Fruit fly (Drosophila melanogaster) whole organism, embryonic: ENCODE measurements around the gene drpr.

Experiments used
- Ada2b ChIP-seq: fragments of 200-800 bp; sonication (Bioruptor generic); IDR thresholded peaks from 2 replicates; pipeline ENCODE4 v1.3.6; 2022; ENCODE audit warnings: missing biosample characterization, missing genetic modification characterization
- Bteb2 ChIP-seq: fragments of 200-800 bp; sonication (Bioruptor generic); optimal IDR thresholded peaks from 2 replicates; lab custom pipeline; 2016; ENCODE audit warnings: missing biosample characterization, missing genetic modification characterization
- CG10209 ChIP-seq: fragments of 200-800 bp; sonication (Bioruptor generic); optimal IDR thresholded peaks from 3 replicates; lab custom pipeline; 2017; ENCODE audit warnings: missing biosample characterization, mild to moderate bottlenecking, missing genetic modification characterization, missing genetic modification reagents
- CG10366 ChIP-seq: fragments of 200-800 bp; sonication (Bioruptor generic); IDR thresholded peaks from 2 replicates; pipeline ENCODE4 v1.3.6; 2022; ENCODE audit warnings: missing biosample characterization, missing genetic modification characterization
- CG11247 ChIP-seq: fragments of 200-800 bp; sonication (Bioruptor generic); IDR thresholded peaks from 2 replicates; pipeline ENCODE4 v1.3.6; 2022; ENCODE audit warnings: missing biosample characterization, missing genetic modification characterization
- CG11456 ChIP-seq: fragments of 200-800 bp; sonication (Bioruptor generic); IDR thresholded peaks from 3 replicates; pipeline ENCODE4 v1.3.6; 2022; ENCODE audit warnings: missing biosample characterization, missing genetic modification characterization
- CG13624 ChIP-seq: fragments of 200-800 bp; sonication (Bioruptor generic); optimal IDR thresholded peaks from 2 replicates; lab custom pipeline; 2016; ENCODE audit warnings: missing biosample characterization, missing genetic modification characterization
- CG14441 ChIP-seq: fragments of 200-800 bp; sonication (Bioruptor generic); IDR thresholded peaks from 2 replicates; pipeline ENCODE4 v1.3.6; 2022; ENCODE audit warnings: missing biosample characterization, missing genetic modification characterization
- CG17385 ChIP-seq: fragments of 200-800 bp; sonication (Bioruptor generic); optimal IDR thresholded peaks from 3 replicates; lab custom pipeline; 2018; ENCODE audit warnings: missing biosample characterization, mild to moderate bottlenecking, missing genetic modification characterization
- CG17802 ChIP-seq: fragments of 200-800 bp; sonication (Bioruptor generic); optimal IDR thresholded peaks from 2 replicates; lab custom pipeline; 2018; ENCODE audit warnings: missing biosample characterization, mild to moderate bottlenecking, missing genetic modification characterization, moderate library complexity
- CG18599 ChIP-seq: fragments of 200-800 bp; sonication (Bioruptor generic); optimal IDR thresholded peaks from 3 replicates; lab custom pipeline; 2017; ENCODE audit warnings: missing biosample characterization, missing genetic modification characterization, mild to moderate bottlenecking, moderate library complexity, missing genetic modification reagents
- CG31441 ChIP-seq: fragments of 200-800 bp; sonication (Bioruptor generic); IDR thresholded peaks from 2 replicates; pipeline ENCODE4 v1.3.6; 2022; ENCODE audit warnings: missing biosample characterization, missing genetic modification characterization
- CG33213 ChIP-seq: fragments of 200-800 bp; sonication (Bioruptor generic); optimal IDR thresholded peaks from 3 replicates; lab custom pipeline; 2016; ENCODE audit warnings: missing biosample characterization, missing genetic modification characterization
- CG3726 ChIP-seq: fragments of 200-800 bp; sonication (Bioruptor generic); IDR thresholded peaks from 3 replicates; pipeline ENCODE4, ENCODE4 v1.3.6; 2022; ENCODE audit warnings: missing biosample characterization, missing genetic modification characterization
- CG4360 ChIP-seq: fragments of 200-800 bp; sonication (Bioruptor generic); IDR thresholded peaks from 2 replicates; pipeline ENCODE4 v1.3.6; 2022; ENCODE audit warnings: missing biosample characterization, missing genetic modification characterization
- CG5953 ChIP-seq: fragments of 200-800 bp; sonication (Bioruptor generic); IDR thresholded peaks from 2 replicates; pipeline ENCODE4 v1.3.6; 2022; ENCODE audit warnings: missing biosample characterization, missing genetic modification characterization
- CG9932 ChIP-seq: fragments of 200-800 bp; sonication (Bioruptor generic); IDR thresholded peaks from 2 replicates; pipeline ENCODE4 v1.3.6; 2022; ENCODE audit warnings: missing biosample characterization, missing genetic modification characterization
- D ChIP-seq, 2 experiments: fragments of 200-800 bp in 1 of 2; fragments of >200 bp in 1 of 2; sonication (Bioruptor generic) in 1 of 2; optimal IDR thresholded peaks; 2 replicates in 1 of 2; 3 replicates in 1 of 2; lab custom pipeline; 2017; ENCODE audit warnings: mild to moderate bottlenecking in 1 of 2, missing biosample characterization in 1 of 2, missing genetic modification characterization in 1 of 2, missing genetic modification reagents in 1 of 2
- D19A ChIP-seq: fragments of 200-800 bp; optimal IDR thresholded peaks from 3 replicates; lab custom pipeline; 2019; ENCODE audit warnings: missing biosample characterization, mild to moderate bottlenecking, missing genetic modification characterization, moderate library complexity
- Dad ChIP-seq: fragments of 200-800 bp; sonication (Bioruptor generic); optimal IDR thresholded peaks from 3 replicates; lab custom pipeline; 2016; ENCODE audit warnings: missing biosample characterization, missing genetic modification characterization
- HHEX ChIP-seq: fragments of 200-800 bp; sonication (Bioruptor generic); optimal IDR thresholded peaks from 3 replicates; lab custom pipeline; 2017; ENCODE audit warnings: missing biosample characterization, mild to moderate bottlenecking, missing genetic modification characterization, missing genetic modification reagents
- Hey ChIP-seq: fragments of 200-800 bp; sonication (Bioruptor generic); optimal IDR thresholded peaks from 3 replicates; lab custom pipeline; 2018; ENCODE audit warnings: missing biosample characterization, mild to moderate bottlenecking, missing genetic modification characterization
- Hmr ChIP-seq: fragments of 200-800 bp; sonication (Bioruptor generic); optimal IDR thresholded peaks from 3 replicates; lab custom pipeline; 2017; ENCODE audit warnings: mild to moderate bottlenecking, missing biosample characterization, missing genetic modification reagents, missing genetic modification characterization
- Hr39 ChIP-seq: fragments of >200 bp; optimal IDR thresholded peaks from 2 replicates; lab custom pipeline; 2017
- Med ChIP-seq: fragments of 200-800 bp; sonication (Bioruptor generic); peaks from one replicate; lab custom pipeline; 2016; ENCODE audit warnings: missing biosample characterization, missing genetic modification characterization, mild to moderate bottlenecking, inconsistent platforms, moderate library complexity
- Rx ChIP-seq: fragments of 200-800 bp; sonication (Bioruptor generic); IDR thresholded peaks from 2 replicates; pipeline ENCODE4 v1.3.6; 2022; ENCODE audit warnings: missing biosample characterization, missing genetic modification characterization
- Ssrp ChIP-seq: fragments of 200-800 bp; sonication (Bioruptor generic); optimal IDR thresholded peaks from 2 replicates; lab custom pipeline; 2018; ENCODE audit warnings: missing biosample characterization, mild to moderate bottlenecking, missing genetic modification characterization, moderate library complexity
- Taf1 ChIP-seq: fragments of 200-800 bp; sonication (Bioruptor generic); IDR thresholded peaks from 2 replicates; pipeline ENCODE4 v1.3.6; 2022; ENCODE audit warnings: missing biosample characterization, missing genetic modification characterization
- Vsx1 ChIP-seq: fragments of 200-800 bp; sonication (Bioruptor generic); optimal IDR thresholded peaks from 2 replicates; lab custom pipeline; 2017; ENCODE audit warnings: missing biosample characterization, mild to moderate bottlenecking, missing genetic modification characterization, missing genetic modification reagents
- amos ChIP-seq: fragments of 200-800 bp; sonication (Bioruptor generic); IDR thresholded peaks from 2 replicates; pipeline ENCODE4 v1.3.6; 2022; ENCODE audit warnings: missing biosample characterization, missing genetic modification characterization; ENCODE audit not compliant: partially characterized antibody
- bbx ChIP-seq: fragments of 200-800 bp; sonication (Bioruptor generic); IDR thresholded peaks from 2 replicates; pipeline ENCODE4 v1.3.6; 2022; ENCODE audit warnings: missing biosample characterization, missing genetic modification characterization; ENCODE audit not compliant: partially characterized antibody
- cwo ChIP-seq: fragments of 200-800 bp; sonication (Bioruptor generic); optimal IDR thresholded peaks from 3 replicates; lab custom pipeline; 2017; ENCODE audit warnings: missing biosample characterization, missing genetic modification characterization, mild to moderate bottlenecking, moderate library complexity, missing genetic modification reagents
- ewg ChIP-seq: fragments of 200-800 bp; sonication (Bioruptor generic); optimal IDR thresholded peaks from 3 replicates; lab custom pipeline; 2017; ENCODE audit warnings: mild to moderate bottlenecking, missing biosample characterization, missing genetic modification reagents, missing genetic modification characterization
- fd96Cb ChIP-seq: fragments of 200-800 bp; sonication (Bioruptor generic); optimal IDR thresholded peaks from 2 replicates; lab custom pipeline; 2018; ENCODE audit warnings: missing biosample characterization, mild to moderate bottlenecking, missing genetic modification characterization, moderate library complexity
- fru ChIP-seq: fragments of >200 bp; optimal IDR thresholded peaks from 2 replicates; lab custom pipeline; 2017
- gt ChIP-seq: fragments of 200-800 bp; sonication (Bioruptor generic); IDR thresholded peaks from 2 replicates; pipeline ENCODE4 v1.3.6; 2022; ENCODE audit warnings: missing biosample characterization, missing genetic modification characterization
- hkb ChIP-seq, 2 experiments: fragments of 200-800 bp in 1 of 2; fragments of >200 bp in 1 of 2; sonication (Bioruptor generic) in 1 of 2; IDR thresholded peaks in 1 of 2; optimal IDR thresholded peaks in 1 of 2; 2 replicates each; pipeline versions ENCODE4 v1.3.6 to Lab custom; 2017 to 2022; ENCODE audit warnings: missing biosample characterization in 1 of 2, missing genetic modification characterization in 1 of 2
- lmd ChIP-seq: fragments of 200-800 bp; sonication (Bioruptor generic); IDR thresholded peaks from 2 replicates; pipeline ENCODE4 v1.3.6; 2022; ENCODE audit warnings: missing biosample characterization, missing genetic modification characterization
- lov ChIP-seq, 2 experiments: fragments of 200-800 bp in 1 of 2; fragments of >200 bp in 1 of 2; sonication (Bioruptor generic) in 1 of 2; IDR thresholded peaks in 1 of 2; optimal IDR thresholded peaks in 1 of 2; 2 replicates in 1 of 2; 3 replicates in 1 of 2; pipeline versions ENCODE4 v1.3.6 to Lab custom; 2017 to 2022; ENCODE audit warnings: missing biosample characterization in 1 of 2, missing genetic modification characterization in 1 of 2
- luna ChIP-seq: fragments of 200-800 bp; sonication (Bioruptor generic); optimal IDR thresholded peaks from 2 replicates; lab custom pipeline; 2016; ENCODE audit warnings: missing biosample characterization, missing genetic modification characterization
- maf-S ChIP-seq: fragments of 200-800 bp; sonication (Bioruptor generic); optimal IDR thresholded peaks from 2 replicates; lab custom pipeline; 2016; ENCODE audit warnings: missing biosample characterization, missing genetic modification characterization
- pfk ChIP-seq: fragments of 200-800 bp; sonication (Bioruptor generic); optimal IDR thresholded peaks from 2 replicates; lab custom pipeline; 2018; ENCODE audit warnings: missing biosample characterization, mild to moderate bottlenecking, missing genetic modification characterization, moderate library complexity
- pnt ChIP-seq: fragments of 200-800 bp; sonication (Bioruptor generic); optimal IDR thresholded peaks from 3 replicates; lab custom pipeline; 2016; ENCODE audit warnings: missing biosample characterization, missing genetic modification characterization
- ranshi ChIP-seq: fragments of 200-800 bp; sonication (Bioruptor generic); IDR thresholded peaks from 2 replicates; pipeline ENCODE4 v1.3.6; 2022; ENCODE audit warnings: missing biosample characterization, missing genetic modification characterization
- repo ChIP-seq: fragments of 200-800 bp; sonication (Bioruptor generic); optimal IDR thresholded peaks from 2 replicates; lab custom pipeline; 2016; ENCODE audit warnings: missing biosample characterization, missing genetic modification characterization
- row ChIP-seq: fragments of 200-800 bp; sonication (Bioruptor generic); IDR thresholded peaks from 3 replicates; pipeline ENCODE4 v1.3.6; 2022; ENCODE audit warnings: missing biosample characterization, missing genetic modification characterization
- seq ChIP-seq: fragments of 200-800 bp; sonication (Bioruptor generic); IDR thresholded peaks from 2 replicates; pipeline ENCODE4 v1.3.6; 2022; ENCODE audit warnings: missing biosample characterization, missing genetic modification characterization
- sisA ChIP-seq: fragments of 200-800 bp; sonication (Bioruptor generic); IDR thresholded peaks from 2 replicates; pipeline ENCODE4 v1.3.6; 2022; ENCODE audit warnings: missing biosample characterization, missing genetic modification characterization
- sna ChIP-seq: fragments of 200-800 bp; sonication (Bioruptor generic); IDR thresholded peaks from 2 replicates; pipeline ENCODE4 v1.3.6; 2022; ENCODE audit warnings: missing biosample characterization, missing genetic modification characterization; ENCODE audit not compliant: partially characterized antibody
- sob ChIP-seq: fragments of 200-800 bp; sonication (Bioruptor generic); IDR thresholded peaks from 2 replicates; pipeline ENCODE4 v1.3.6; 2022; ENCODE audit warnings: missing biosample characterization, missing genetic modification characterization
- tgo ChIP-seq: fragments of 200-800 bp; sonication (Bioruptor generic); IDR thresholded peaks from 3 replicates; pipeline ENCODE4 v1.3.6; 2022; ENCODE audit warnings: missing biosample characterization, missing genetic modification characterization

drpr gene

dm6 chr3L:1748218-1748617 is 17.3 kb upstream of the drpr start (continued):
- peak; percentile 38 for TF ChIP-seq Hmr
- TF ChIP-seq cwo (GFP tag; lab: Kevin White, UChicago): no peak
- TF ChIP-seq gt (GFP tag; lab: Robert Waterston, UW): no peak
- no peak for TF ChIP-seq Hr39 (lab: Kevin White, UChicago)
- no peak for TF ChIP-seq CG5953 (GFP tag; lab: Robert Waterston, UW)
- TF ChIP-seq lmd (GFP tag; lab: Robert Waterston, UW): peak; percentile 27; the same call in 1 of the 2 replicates
- TF ChIP-seq amos (GFP tag; lab: Robert Waterston, UW): no peak
- peak; percentile 69 for TF ChIP-seq D19A
- TF ChIP-seq hkb (optimal IDR thresholded peaks at IDR 0.05; lab: Kevin White, UChicago): no peak
- TF ChIP-seq hkb (GFP tag; IDR thresholded peaks at IDR 0.05; lab: Robert Waterston, UW): no peak
- no peak for TF ChIP-seq CG13624 (GFP tag; lab: Kevin White, UChicago)
- TF ChIP-seq Vsx1 (GFP tag; lab: Kevin White, UChicago): no peak
- TF ChIP-seq Dad (GFP tag; lab: Kevin White, UChicago): no peak
- no peak for TF ChIP-seq Ada2b (GFP tag; lab: Robert Waterston, UW)
- TF ChIP-seq sisA (GFP tag; lab: Robert Waterston, UW): no peak
- peak; percentile 58 for TF ChIP-seq row (GFP tag; lab: Robert Waterston, UW)
- peak; percentile 14 for TF ChIP-seq CG18599 (GFP tag; lab: Kevin White, UChicago)
- TF ChIP-seq CG10209 (GFP tag; lab: Kevin White, UChicago): no peak
- TF ChIP-seq Taf1 (GFP tag; lab: Robert Waterston, UW): no peak
- TF ChIP-seq CG9932: peak; percentile 12; the same call in 1 of the 2 replicates
- no peak for TF ChIP-seq Ssrp (tag; lab: Kevin White, UChicago)
- TF ChIP-seq CG33213 (GFP tag; lab: Kevin White, UChicago): no peak
- TF ChIP-seq CG10366: no peak
- TF ChIP-seq CG4360 (GFP tag; lab: Robert Waterston, UW): no peak
- no peak for TF ChIP-seq Rx
- TF ChIP-seq tgo (GFP tag; lab: Robert Waterston, UW): no peak
- TF ChIP-seq CG17802 (tag; lab: Kevin White, UChicago): no peak
- TF ChIP-seq CG31441: no peak; the same call in 1 of the 2 replicates
- no peak for TF ChIP-seq pnt (GFP tag; lab: Kevin White, UChicago)
- no peak for TF ChIP-seq sob (GFP tag; lab: Robert Waterston, UW)
- TF ChIP-seq repo (GFP tag; lab: Kevin White, UChicago): no peak
- TF ChIP-seq CG17385: no peak
- no peak for TF ChIP-seq CG11247 (GFP tag; lab: Robert Waterston, UW)
- no peak for TF ChIP-seq Bteb2 (GFP tag; lab: Kevin White, UChicago)
- peak; percentile 88 for TF ChIP-seq Med (GFP tag; lab: Kevin White, UChicago)
- peak; percentile 70 for TF ChIP-seq seq (GFP tag; lab: Robert Waterston, UW)
- no peak for TF ChIP-seq Hey (tag; lab: Kevin White, UChicago)
- TF ChIP-seq fru: no peak
- TF ChIP-seq CG3726: no peak
- TF ChIP-seq fd96Cb (tag; lab: Kevin White, UChicago): no peak
- TF ChIP-seq D (optimal IDR thresholded peaks at IDR 0.05; lab: Kevin White, UChicago): no peak
- TF ChIP-seq D (GFP tag; optimal IDR thresholded peaks at IDR 0.05; lab: Kevin White, UChicago): no peak
- TF ChIP-seq ewg (GFP tag; lab: Kevin White, UChicago): peak; percentile 98
- no peak for TF ChIP-seq CG11456 (GFP tag; lab: Robert Waterston, UW)
- TF ChIP-seq pfk (GFP tag; lab: Kevin White, UChicago): no peak
- TF ChIP-seq CG14441 (GFP tag; lab: Robert Waterston, UW): no peak
- no peak for TF ChIP-seq luna (GFP tag; lab: Kevin White, UChicago)
- no peak for TF ChIP-seq maf-S (GFP tag; lab: Kevin White, UChicago)
- no peak for TF ChIP-seq bbx
- no peak for TF ChIP-seq ranshi (GFP tag; lab: Robert Waterston, UW)
- no peak for TF ChIP-seq HHEX (GFP tag; lab: Kevin White, UChicago)
- TF ChIP-seq lov (optimal IDR thresholded peaks at IDR 0.05; lab: Kevin White, UChicago): no peak
- no peak for TF ChIP-seq lov (GFP tag; IDR thresholded peaks at IDR 0.05; lab: Robert Waterston, UW)
- no peak for TF ChIP-seq sna (GFP tag; lab: Robert Waterston, UW)
